Fruit fly (Drosophila melanogaster): ENCODE measurements around the gene CG18766.
A peak's percentile ranks its signal among the peaks of the same experiment; 100 is the strongest.

Gene CG18766

dm6 chr3R:27201538-27202281 lies 43.3 kb downstream of the CG18766 start (continued):
- peak; percentile 75 for TF ChIP-seq CG3919 (GFP tag; optimal IDR thresholded peaks at IDR 0.05)
- TF ChIP-seq CG8632 (GFP tag; optimal IDR thresholded peaks at IDR 0.05): peak; percentile 68
- TF ChIP-seq Hr38 (GFP tag; optimal IDR thresholded peaks at IDR 0.05): no peak
- TF ChIP-seq CG11762 (GFP tag; optimal IDR thresholded peaks at IDR 0.05; ENCODE audit: insufficient read depth): peak; percentile 63
- TF ChIP-seq CG6792 (GFP tag; optimal IDR thresholded peaks at IDR 0.05): peak; percentile 65
- TF ChIP-seq spab (GFP tag; optimal IDR thresholded peaks at IDR 0.05): peak; percentile 87
- TF ChIP-seq Gug (GFP tag; IDR thresholded peaks at IDR 0.05): no peak
- TF ChIP-seq ss (GFP tag; optimal IDR thresholded peaks at IDR 0.05): peak; percentile 68 to 77
- TF ChIP-seq cyc (GFP tag; optimal IDR thresholded peaks at IDR 0.05): peak; percentile 71
- peak; percentile 64 for TF ChIP-seq CG9139 (GFP tag; optimal IDR thresholded peaks at IDR 0.05)
- peak; percentile 35 for TF ChIP-seq Sox15 (GFP tag; optimal IDR thresholded peaks at IDR 0.05)
- TF ChIP-seq CG6163 (GFP tag; IDR thresholded peaks at IDR 0.05): peak; percentile 62; the same call in 2 of the 3 replicates
- peak; percentile 37 for TF ChIP-seq CG32006 (GFP tag; optimal IDR thresholded peaks at IDR 0.05)
- peak; percentile 93 for TF ChIP-seq Ets96B (tag; optimal IDR thresholded peaks at IDR 0.05)
- peak; percentile 44 for TF ChIP-seq Blimp-1 (GFP tag; optimal IDR thresholded peaks at IDR 0.05)
- peak; percentile 79 for TF ChIP-seq CG6854 (GFP tag; optimal IDR thresholded peaks at IDR 0.05)
- peak; percentile 44 for TF ChIP-seq vri (GFP tag; optimal IDR thresholded peaks at IDR 0.05)
- TF ChIP-seq esn (GFP tag; optimal IDR thresholded peaks at IDR 0.05): peak; percentile 76
- TF ChIP-seq salr (GFP tag; optimal IDR thresholded peaks at IDR 0.05): peak; percentile 18 to 54
- peak; percentile 90 for TF ChIP-seq CG3032 (tag; optimal IDR thresholded peaks at IDR 0.05)
- TF ChIP-seq Lpt (GFP tag; optimal IDR thresholded peaks at IDR 0.05): peak; percentile 43
- TF ChIP-seq CG4318 (GFP tag; optimal IDR thresholded peaks at IDR 0.05): peak; percentile 11
- TF ChIP-seq CG11902 (GFP tag; optimal IDR thresholded peaks at IDR 0.05): peak; percentile 25
- peak; percentile 12 for TF ChIP-seq CG1621 (tag; optimal IDR thresholded peaks at IDR 0.05)
- peak; percentile 33 for TF ChIP-seq CG31627 (GFP tag; optimal IDR thresholded peaks at IDR 0.05)
- peak; percentile 75 for TF ChIP-seq achi (GFP tag; optimal IDR thresholded peaks at IDR 0.05)
- TF ChIP-seq CG11294 (GFP tag; IDR thresholded peaks at IDR 0.05): no peak
- peak; percentile 69 for TF ChIP-seq CG8119 (GFP tag; IDR thresholded peaks at IDR 0.05)
- peak; percentile 22 for TF ChIP-seq Hr39 (GFP tag; optimal IDR thresholded peaks at IDR 0.05)
- TF ChIP-seq Eip78C (GFP tag): peak; percentile 92
- peak; percentile 48 for TF ChIP-seq topi (GFP tag; optimal IDR thresholded peaks at IDR 0.05)

dm6 chr3R:27198883-27199780 lies 45.9 kb downstream of the CG18766 start:
- TF ChIP-seq Gug (GFP tag; IDR thresholded peaks at IDR 0.05) (no peak), CG11902 (GFP tag; optimal IDR thresholded peaks at IDR 0.05) (peak; percentile 53), CG34406 (GFP tag; optimal IDR thresholded peaks at IDR 0.05) (peak; percentile 22), CG6276 (GFP tag; optimal IDR thresholded peaks at IDR 0.05) (no peak), Eip78C (GFP tag) (peak; percentile 89), CG8119 (GFP tag; IDR thresholded peaks at IDR 0.05) (no peak), Smox (GFP tag; optimal IDR thresholded peaks at IDR 0.05) (peak; percentile 29), Eip93F (GFP tag; optimal IDR thresholded peaks at IDR 0.05) (no peak), ss (GFP tag; optimal IDR thresholded peaks at IDR 0.05) (peak; percentile 58 to 59), CG11762 (GFP tag; optimal IDR thresholded peaks at IDR 0.05; ENCODE audit: insufficient read depth) (peak; percentile 48), CG4318 (GFP tag; optimal IDR thresholded peaks at IDR 0.05) (no peak), CG6163 (GFP tag; IDR thresholded peaks at IDR 0.05) (0 out of 3 replicates have a peak, but pooled peaks have one; percentile 24), CG10631 (GFP tag; optimal IDR thresholded peaks at IDR 0.05) (peak; percentile 28), pdm3 (GFP tag; optimal IDR thresholded peaks at IDR 0.05) (peak; percentile 50), CG15336 (GFP tag; IDR thresholded peaks at IDR 0.05) (no peak), fd59A (GFP tag; optimal IDR thresholded peaks at IDR 0.05) (peak; percentile 47), OdsH (GFP tag; optimal IDR thresholded peaks at IDR 0.05) (peak; percentile 29), CG11294 (GFP tag; IDR thresholded peaks at IDR 0.05) (no peak), Eip75B (GFP tag; optimal IDR thresholded peaks at IDR 0.05) (peak; percentile 46), Sox14 (GFP tag; optimal IDR thresholded peaks at IDR 0.05) (peak; percentile 6), CG6792 (GFP tag; optimal IDR thresholded peaks at IDR 0.05) (peak; percentile 27), Ets96B (tag; optimal IDR thresholded peaks at IDR 0.05) (peak; percentile 57), vri (GFP tag; optimal IDR thresholded peaks at IDR 0.05) (no peak), cyc (GFP tag; optimal IDR thresholded peaks at IDR 0.05) (peak; percentile 20), topi (GFP tag; optimal IDR thresholded peaks at IDR 0.05) (peak; percentile 9), spab (GFP tag; optimal IDR thresholded peaks at IDR 0.05) (peak; percentile 39), CG3919 (GFP tag; optimal IDR thresholded peaks at IDR 0.05) (peak; percentile 52), CG3032 (tag; optimal IDR thresholded peaks at IDR 0.05) (peak; percentile 76), net (GFP tag; optimal IDR thresholded peaks at IDR 0.05) (no peak), dac (GFP tag; optimal IDR thresholded peaks at IDR 0.05) (no peak), Hr38 (GFP tag; optimal IDR thresholded peaks at IDR 0.05) (no peak)

All from whole organism, prepupa.